Fruit fly (Drosophila melanogaster): ENCODE measurements around the gene CG16762.
A peak's percentile ranks its signal among the peaks of the same experiment; 100 is the strongest.

CG16762 gene

dm6 chr3L:2475564-2476260 is at the start of gene CG16762 (continued):
- TF ChIP-seq CG4707 (GFP tag; optimal IDR thresholded peaks at IDR 0.05), result peak; percentile 71
- peak; percentile 81 for TF ChIP-seq oc (tag; optimal IDR thresholded peaks at IDR 0.05)
- TF ChIP-seq lmd (GFP tag; IDR thresholded peaks at IDR 0.05), result no peak
- TF ChIP-seq CTCF (GFP tag; optimal IDR thresholded peaks at IDR 0.05), result peak; percentile 31
- TF ChIP-seq D (optimal IDR thresholded peaks at IDR 0.05), result no peak
- peak; percentile 43 for TF ChIP-seq D (GFP tag; optimal IDR thresholded peaks at IDR 0.05)
- TF ChIP-seq ssp (GFP tag; IDR thresholded peaks at IDR 0.05), result no peak
- TF ChIP-seq CG13894 (tag; optimal IDR thresholded peaks at IDR 0.05), result peak; percentile 8
- TF ChIP-seq CG33213 (GFP tag; optimal IDR thresholded peaks at IDR 0.05), result peak; percentile 73
- no peak for TF ChIP-seq pzg (GFP tag; optimal IDR thresholded peaks at IDR 0.05)
- TF ChIP-seq CG14965 (GFP tag; optimal IDR thresholded peaks at IDR 0.05; ENCODE audit: borderline replicate concordance), result peak; percentile 62
- peak; percentile 40 for TF ChIP-seq pho (GFP tag; optimal IDR thresholded peaks at IDR 0.05)
- TF ChIP-seq Hsf (GFP tag; optimal IDR thresholded peaks at IDR 0.05), result peak; percentile 31
- no peak for TF ChIP-seq disco-r (GFP tag; optimal IDR thresholded peaks at IDR 0.05)
- peak; percentile 35 for TF ChIP-seq fd3F (GFP tag; optimal IDR thresholded peaks at IDR 0.05)
- peak; percentile 27 for TF ChIP-seq CG9817 (tag; optimal IDR thresholded peaks at IDR 0.05)
- peak; percentile 11 for TF ChIP-seq exex (tag; optimal IDR thresholded peaks at IDR 0.05)
- peak; percentile 37 for TF ChIP-seq CrebB (tag; optimal IDR thresholded peaks at IDR 0.05)
- peak; percentile 23 for TF ChIP-seq CG4328 (GFP tag; optimal IDR thresholded peaks at IDR 0.05)
- TF ChIP-seq CG1233 (GFP tag; optimal IDR thresholded peaks at IDR 0.05), result peak; percentile 74
- no peak for TF ChIP-seq CG32767 (GFP tag; IDR thresholded peaks at IDR 0.05)
- TF ChIP-seq CG7357 (GFP tag; IDR thresholded peaks at IDR 0.05), result no peak
- peak; percentile 23 for TF ChIP-seq shn (GFP tag; optimal IDR thresholded peaks at IDR 0.05)
- TF ChIP-seq esg (GFP tag; conservative IDR thresholded peaks at IDR 0.05), result no peak
- no peak for TF ChIP-seq Kr (GFP tag; optimal IDR thresholded peaks at IDR 0.05)
- peak; percentile 30 for TF ChIP-seq CHES-1-like (GFP tag; optimal IDR thresholded peaks at IDR 0.05)
- TF ChIP-seq CG1529 (GFP tag; optimal IDR thresholded peaks at IDR 0.05), result peak; percentile 60
- TF ChIP-seq gt (GFP tag; IDR thresholded peaks at IDR 0.05), result no peak
- peak; percentile 53 for TF ChIP-seq salm (tag; optimal IDR thresholded peaks at IDR 0.05)
- no peak for TF ChIP-seq Dll (GFP tag; IDR thresholded peaks at IDR 0.05; ENCODE audit: partially characterized antibody)
- TF ChIP-seq kay (GFP tag; optimal IDR thresholded peaks at IDR 0.05), result peak; percentile 7
- peak; percentile 41; the same call in 1 of the 3 replicates for TF ChIP-seq CG17361 (GFP tag; IDR thresholded peaks at IDR 0.05)
- TF ChIP-seq psq (GFP tag; optimal IDR thresholded peaks at IDR 0.05), result no peak
- TF ChIP-seq Jarid2 (GFP tag; optimal IDR thresholded peaks at IDR 0.05), result peak; percentile 46
- TF ChIP-seq az2 (GFP tag; optimal IDR thresholded peaks at IDR 0.05), result peak; percentile 3
- peak; percentile 11 for TF ChIP-seq Antp (GFP tag; optimal IDR thresholded peaks at IDR 0.05)
- no peak for TF ChIP-seq CG30020 (tag; optimal IDR thresholded peaks at IDR 0.05)
- peak; percentile 62 for TF ChIP-seq odd (GFP tag; optimal IDR thresholded peaks at IDR 0.05)
- no peak for TF ChIP-seq tgo (GFP tag; IDR thresholded peaks at IDR 0.05)
- peak; percentile 79 for TF ChIP-seq CG12071 (GFP tag; optimal IDR thresholded peaks at IDR 0.05)
- TF ChIP-seq CG12942 (GFP tag; optimal IDR thresholded peaks at IDR 0.05), result peak; percentile 51
- TF ChIP-seq CG17912 (GFP tag; optimal IDR thresholded peaks at IDR 0.05), result peak; percentile 29
- TF ChIP-seq Rfx (GFP tag; IDR thresholded peaks at IDR 0.05), result peak; percentile 28; the same call in 1 of the 2 replicates
- peak; percentile 58 for TF ChIP-seq CG1647 (GFP tag; optimal IDR thresholded peaks at IDR 0.05)
- no peak for TF ChIP-seq prd (optimal IDR thresholded peaks at IDR 0.05)
- no peak for TF ChIP-seq prd (GFP tag; IDR thresholded peaks at IDR 0.05)
- peak; percentile 85 for TF ChIP-seq nau (GFP tag; optimal IDR thresholded peaks at IDR 0.05)
- TF ChIP-seq sqz (GFP tag; optimal IDR thresholded peaks at IDR 0.05), result peak; percentile 15
- no peak for TF ChIP-seq pan (optimal IDR thresholded peaks at IDR 0.05)
- TF ChIP-seq pan (GFP tag; optimal IDR thresholded peaks at IDR 0.05 in 1 of 2, IDR thresholded peaks at IDR 0.05 in 1 of 2), result peak in 1 of 2 experiments; percentile 41
- TF ChIP-seq Asciz (GFP tag; optimal IDR thresholded peaks at IDR 0.05), result peak; percentile 83
